Worm (Caenorhabditis elegans): ENCODE results near the gene srp-6.
"Not testable (repeated sequence)": the region's sequence is repeated elsewhere in the genome, so short reads cannot be mapped to it uniquely, and the experiment has no call there.

srp-6 gene

DNA sequence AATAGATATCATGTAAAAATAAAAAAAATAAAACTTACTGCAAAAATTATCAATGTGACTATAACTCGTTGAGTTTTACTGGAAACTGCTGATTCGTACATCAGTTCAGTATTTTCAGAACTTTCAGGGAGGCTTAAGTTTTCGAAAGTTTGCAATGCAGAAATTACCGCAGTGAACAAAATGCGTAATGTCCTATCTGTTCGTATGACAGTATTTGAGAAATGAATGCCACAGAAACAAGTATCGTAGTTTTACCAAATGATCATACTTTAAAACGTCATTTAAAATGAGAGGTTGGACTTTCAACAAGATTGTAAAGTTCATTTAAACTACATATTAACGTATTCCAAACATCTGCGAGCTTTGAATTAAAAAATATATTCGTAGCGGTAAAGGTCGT lies 29.2 kb downstream of the srp-6 start, which contains the start of gene C03G6.21:
TSS of gene C03G6.21 (minus strand) at position 101 of the 400 bp plus-strand sequence.
- no peak for TF ChIP-seq ztf-4 (tag; optimal IDR thresholded peaks at IDR 0.05)
- no peak for TF ChIP-seq fos-1 (tag; optimal IDR thresholded peaks at IDR 0.05)
- no peak for TF ChIP-seq nhr-11 (tag; optimal IDR thresholded peaks at IDR 0.05)
- TF ChIP-seq dmd-4 (tag; optimal IDR thresholded peaks at IDR 0.05) = no peak
- no peak for TF ChIP-seq peb-1 (tag; optimal IDR thresholded peaks at IDR 0.05)

DNA sequence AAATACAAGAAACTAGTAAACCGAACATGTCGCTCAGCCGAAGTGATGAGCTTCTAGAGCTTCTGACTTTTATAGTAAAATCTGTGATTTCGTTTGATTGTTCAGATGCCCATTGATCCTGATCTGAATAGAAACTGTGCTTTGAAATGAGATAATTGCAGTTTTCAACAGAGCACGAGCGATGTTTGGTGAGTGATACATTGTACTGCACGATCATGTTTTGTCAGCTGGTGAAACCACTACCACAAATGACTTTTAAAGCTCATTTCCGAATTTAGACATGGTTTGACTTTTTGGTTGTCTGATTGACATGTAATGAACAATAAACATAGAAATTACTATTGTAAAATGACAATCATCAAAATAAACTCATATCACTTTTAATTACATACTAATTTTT lies 30.4 kb downstream of the srp-6 start, which contains the start of gene tag-293:
TSS of gene tag-293 (minus strand) at position 101 of the 400 bp plus-strand sequence.
- TF ChIP-seq ztf-4 (tag; optimal IDR thresholded peaks at IDR 0.05) (no peak), fos-1 (tag; optimal IDR thresholded peaks at IDR 0.05) (no peak), ceh-82 (tag; optimal IDR thresholded peaks at IDR 0.05) (no peak), unc-62 (GFP tag; optimal IDR thresholded peaks at IDR 0.05) (no peak), peb-1 (tag; optimal IDR thresholded peaks at IDR 0.05) (no peak), Y55F3AM.14 (GFP tag; optimal IDR thresholded peaks at IDR 0.05) (no peak)

DNA sequence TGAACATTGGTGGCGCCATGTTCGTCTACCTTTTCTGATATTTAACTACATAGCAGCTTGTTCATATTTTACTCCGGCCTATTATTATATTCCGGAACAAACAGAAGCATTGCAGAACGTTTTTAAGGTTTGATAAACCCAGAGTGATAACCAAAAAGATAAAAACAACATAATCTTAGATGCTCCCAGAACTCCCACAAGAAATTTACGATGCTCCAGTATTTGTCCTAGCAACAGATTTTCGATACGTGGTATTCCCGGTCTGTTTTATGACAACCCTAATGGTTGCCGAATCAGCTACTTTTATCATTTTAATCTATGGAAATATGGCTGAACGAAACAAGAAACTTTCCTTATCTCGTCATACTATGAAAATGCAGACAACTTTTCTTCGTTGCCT lies 32.3 kb downstream of the srp-6 start:
- TF ChIP-seq elt-3 (tag; optimal IDR thresholded peaks at IDR 0.05) (no peak), unc-62 (GFP tag; optimal IDR thresholded peaks at IDR 0.05) (no peak), ztf-1 (GFP tag; conservative IDR thresholded peaks at IDR 0.05) (no peak), nhr-129 (tag; optimal IDR thresholded peaks at IDR 0.05) (no peak), sma-9 (GFP tag; optimal IDR thresholded peaks at IDR 0.05) (no peak), sma-9 (tag; optimal IDR thresholded peaks at IDR 0.05) (no peak), lsy-2 (tag; optimal IDR thresholded peaks at IDR 0.05) (no peak), nhr-23 (tag; optimal IDR thresholded peaks at IDR 0.05) (no peak), ztf-11 (tag; optimal IDR thresholded peaks at IDR 0.05) (no peak), ceh-82 (tag; optimal IDR thresholded peaks at IDR 0.05) (no peak), nhr-6 (tag; optimal IDR thresholded peaks at IDR 0.05) (no peak)

DNA sequence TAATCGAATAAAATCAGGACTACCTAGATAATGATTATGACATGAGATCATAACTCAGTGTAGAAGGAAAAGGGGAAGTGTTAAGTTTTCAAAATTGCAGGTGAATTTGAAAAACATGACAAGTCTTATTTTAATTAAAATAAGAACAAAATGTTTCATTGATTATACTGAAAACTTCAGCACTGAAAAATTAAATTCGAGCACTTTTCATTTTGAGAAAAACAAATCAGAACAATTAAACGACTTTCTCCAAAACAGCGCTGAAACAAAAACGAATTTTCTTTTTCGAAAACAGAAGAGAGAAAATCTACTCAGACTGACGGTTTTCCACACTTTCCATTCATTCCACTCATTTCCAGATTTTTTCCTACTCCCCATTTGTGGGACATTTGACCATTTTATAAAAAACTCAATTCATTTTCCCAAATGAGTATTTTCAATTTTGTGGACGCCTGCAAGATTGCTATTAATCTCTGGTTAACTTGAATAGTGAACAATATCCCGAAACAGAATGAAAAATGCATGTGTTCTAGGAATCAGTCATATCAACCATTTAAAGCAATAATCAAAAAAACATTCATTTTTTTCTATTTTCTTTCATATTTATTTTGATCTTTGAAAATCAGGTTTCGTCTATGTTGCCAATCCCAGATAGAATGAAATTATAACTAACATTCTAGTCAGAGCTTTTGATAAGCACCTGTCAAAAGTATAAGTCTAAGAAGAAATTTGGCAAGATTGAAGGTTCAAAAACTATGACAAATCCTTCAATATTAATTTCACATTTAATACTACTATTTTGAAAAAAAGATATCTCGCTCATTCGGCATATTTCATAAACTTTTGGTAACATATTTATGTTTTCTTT lies 33.5 kb downstream of the srp-6 start, which contains the start of the genes srh-231 and srh-275:
TSS of gene srh-231 (minus strand) at position 51 of the 868 bp plus-strand sequence.
TSS of gene srh-275 (plus strand) at position 818 of the 868 bp plus-strand sequence.
- no peak for TF ChIP-seq R02D3.7 (tag; optimal IDR thresholded peaks at IDR 0.05)
- TF ChIP-seq peb-1 (tag; optimal IDR thresholded peaks at IDR 0.05) = no peak
- no peak for TF ChIP-seq nhr-12 (tag; optimal IDR thresholded peaks at IDR 0.05)
- TF ChIP-seq ama-1 (optimal IDR thresholded peaks at IDR 0.05) = no peak
- no peak for TF ChIP-seq mab-5 (tag; optimal IDR thresholded peaks at IDR 0.05)
- TF ChIP-seq ztf-4 (tag; optimal IDR thresholded peaks at IDR 0.05) = no peak
- TF ChIP-seq ceh-16 (tag; optimal IDR thresholded peaks at IDR 0.05) = no peak
- TF ChIP-seq unc-62 (GFP tag; optimal IDR thresholded peaks at IDR 0.05) = no peak
- TF ChIP-seq ztf-1 (GFP tag; conservative IDR thresholded peaks at IDR 0.05) = no peak
- no peak for TF ChIP-seq nhr-77 (tag; optimal IDR thresholded peaks at IDR 0.05)
- TF ChIP-seq mbf-1 (tag; optimal IDR thresholded peaks at IDR 0.05) = no peak

DNA sequence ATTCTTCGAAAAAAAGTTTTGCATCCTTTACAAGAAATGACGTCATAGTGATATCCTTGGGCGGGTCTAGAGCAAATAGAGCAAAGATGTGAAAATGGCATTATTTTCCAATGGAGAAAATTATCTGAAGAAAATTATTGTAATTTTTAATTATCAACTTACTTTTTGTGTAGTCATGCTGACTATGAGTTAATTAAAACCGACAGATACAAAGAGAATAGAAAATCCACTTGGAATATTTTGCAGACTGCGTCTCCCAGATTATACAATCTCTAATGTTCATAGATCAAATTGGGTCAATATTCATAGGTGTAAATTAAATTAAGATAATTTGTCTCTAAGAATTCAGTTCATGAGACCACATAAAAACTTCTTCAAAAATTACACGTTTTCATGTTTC lies 36.4 kb downstream of the srp-6 start, which contains the start of gene nhr-149:
TSS of gene nhr-149 (minus strand) at position 101 of the 400 bp plus-strand sequence.
- TF ChIP-seq peb-1 (tag; optimal IDR thresholded peaks at IDR 0.05) (no peak), ceh-82 (tag; optimal IDR thresholded peaks at IDR 0.05) (no peak), sma-3 (GFP tag; optimal IDR thresholded peaks at IDR 0.05) (no peak)

DNA sequence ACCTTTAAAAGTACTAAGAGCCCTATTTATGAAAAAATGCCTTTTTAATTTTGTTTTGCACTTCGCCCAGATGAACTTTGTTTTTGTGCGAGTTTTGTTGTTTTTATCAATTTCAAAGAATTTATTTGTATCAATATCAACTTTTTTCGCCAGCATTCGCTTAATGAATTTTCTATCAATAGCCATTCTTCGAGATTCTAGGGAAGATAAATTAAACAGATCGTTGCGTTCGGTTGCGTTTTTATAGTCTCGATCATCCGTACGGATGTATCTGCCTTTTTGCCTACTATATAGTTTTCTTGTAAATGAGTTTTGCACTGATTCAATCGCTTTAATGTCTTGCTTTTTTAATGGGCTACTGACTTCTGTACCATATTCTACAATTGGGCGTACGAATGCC lies 40.4 kb downstream of the srp-6 start, which contains the start of gene nhr-147:
TSS of gene nhr-147 (plus strand) at position 301 of the 400 bp plus-strand sequence.
- not testable (repeated sequence) for TF ChIP-seq unc-39 (tag; optimal IDR thresholded peaks at IDR 0.05); unc-62 (GFP tag; optimal IDR thresholded peaks at IDR 0.05); F13H6.1 (tag; optimal IDR thresholded peaks at IDR 0.05)

DNA sequence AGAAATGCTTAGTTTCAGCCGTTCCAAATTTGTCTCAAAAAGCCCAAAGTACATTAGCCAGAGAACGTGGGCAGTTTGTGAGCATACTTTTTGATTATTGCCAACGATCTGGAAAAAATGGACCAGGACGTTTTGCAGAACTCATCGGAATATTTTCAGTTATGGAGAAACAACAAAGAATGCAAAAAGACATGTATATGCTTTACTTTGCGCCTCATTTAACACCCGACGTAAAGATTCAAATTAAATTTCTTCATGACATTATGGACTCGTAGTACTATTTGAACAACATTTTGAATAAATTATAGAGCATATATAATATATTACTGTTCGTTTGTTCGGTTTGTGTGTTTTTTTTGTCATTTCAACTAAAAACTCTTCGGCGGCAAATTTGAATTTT lies 42.4 kb downstream of the srp-6 start, which contains the start of gene srh-244:
TSS of gene srh-244 (plus strand) at position 301 of the 400 bp plus-strand sequence.
- TF ChIP-seq skn-1 (tag; optimal IDR thresholded peaks at IDR 0.05) = no peak
- TF ChIP-seq mdl-1 (tag; optimal IDR thresholded peaks at IDR 0.05) = no peak
- no peak for TF ChIP-seq lin-13 (GFP tag; optimal IDR thresholded peaks at IDR 0.05)
- TF ChIP-seq nhr-10 (tag; optimal IDR thresholded peaks at IDR 0.05) = no peak
- TF ChIP-seq fos-1 (tag; optimal IDR thresholded peaks at IDR 0.05) = no peak
- TF ChIP-seq Y55F3AM.14 (GFP tag; optimal IDR thresholded peaks at IDR 0.05) = no peak
- no peak for TF ChIP-seq sem-4 (tag; optimal IDR thresholded peaks at IDR 0.05)
- TF ChIP-seq lsy-2 (tag; optimal IDR thresholded peaks at IDR 0.05) = no peak
- TF ChIP-seq mab-5 (tag; optimal IDR thresholded peaks at IDR 0.05) = no peak
- no peak for TF ChIP-seq aly-2 (tag; optimal IDR thresholded peaks at IDR 0.05)

Data from whole organism, L2 larva.